Worm (Caenorhabditis elegans) whole organism, young adult: ENCODE data around the gene fbxa-151.
"Not testable (repeated sequence)": the region's sequence is repeated elsewhere in the genome, so short reads cannot be mapped to it uniquely, and the experiment has no call there.

Source experiments
- B0019.2 ChIP-seq: fragments of 200-800 bp; sonication (Bioruptor generic); conservative IDR thresholded peaks from 2 replicates; pipeline ENCODE4 v1.3.6; 2022; ENCODE audit warnings: missing genetic modification reagents, missing genetic modification characterization, missing compliant biosample characterization
- C17E4.6 ChIP-seq: fragments of 200-800 bp; sonication (Bioruptor generic); IDR thresholded peaks from 2 replicates; pipeline ENCODE4 v1.3.6; 2022; ENCODE audit warnings: missing genetic modification reagents, missing genetic modification characterization, missing compliant biosample characterization
- F23B12.7 ChIP-seq: sonication (generic microtip); optimal IDR thresholded peaks from 2 replicates; lab custom pipeline; 2017; ENCODE audit warnings: missing genetic modification characterization, mild to moderate bottlenecking, missing compliant biosample characterization, antibody characterized with exemption, moderate library complexity; ENCODE audit not compliant: insufficient read depth
- F39B2.1 ChIP-seq: fragments of 200-800 bp; sonication (Bioruptor generic); IDR thresholded peaks from 2 replicates; pipeline ENCODE4 v1.3.6; 2022; ENCODE audit warnings: missing genetic modification reagents, missing genetic modification characterization, missing compliant biosample characterization
- T07F8.4 ChIP-seq: sonication (generic microtip); optimal IDR thresholded peaks from 2 replicates; lab custom pipeline; 2016; ENCODE audit warnings: mild to moderate bottlenecking, missing genetic modification characterization, moderate library complexity, missing compliant biosample characterization
- Y53F4B.3 ChIP-seq: fragments of 200-800 bp; sonication (Bioruptor generic); IDR thresholded peaks from 2 replicates; pipeline ENCODE4 v1.3.6; 2022; ENCODE audit warnings: missing genetic modification reagents, missing genetic modification characterization, missing compliant biosample characterization
- ama-1 ChIP-seq, 3 experiments: fragments of 150-350 bp in 1 of 3; sonication (generic microtip) in 2 of 3; optimal IDR thresholded peaks; 2 replicates each; lab custom pipeline; 2014 to 2018; ENCODE audit warnings: missing biosample characterization in 2 of 3, missing genetic modification characterization in 2 of 3, missing genetic modification reagents in 2 of 3
- aptf-3 ChIP-seq: fragments of 200-800 bp; sonication (Bioruptor generic); IDR thresholded peaks from 2 replicates; pipeline ENCODE4 v1.3.6; 2022; ENCODE audit warnings: missing genetic modification characterization, missing compliant biosample characterization
- attf-5 ChIP-seq: fragments of 200-800 bp; sonication (Bioruptor generic); optimal IDR thresholded peaks from 2 replicates; lab custom pipeline; 2018; ENCODE audit warnings: mild to moderate bottlenecking, missing genetic modification characterization, missing compliant biosample characterization
- bed-1 ChIP-seq: fragments of 200-800 bp; sonication (Bioruptor generic); IDR thresholded peaks from 2 replicates; pipeline ENCODE4 v1.3.6; 2022; ENCODE audit warnings: missing genetic modification reagents, missing genetic modification characterization, missing compliant biosample characterization
- cebp-1 ChIP-seq, 2 experiments: fragments of 200-800 bp in 1 of 2; sonication (Bioruptor generic) in 1 of 2; sonication (generic microtip) in 1 of 2; IDR thresholded peaks in 1 of 2; optimal IDR thresholded peaks in 1 of 2; 2 replicates each; pipeline versions ENCODE4 v1.3.6 to Lab custom; 2017 to 2022; ENCODE audit warnings: missing compliant biosample characterization in 2 of 2, missing genetic modification characterization in 2 of 2, mild to moderate bottlenecking in 1 of 2, missing genetic modification reagents in 1 of 2, moderate library complexity in 1 of 2
- ceh-27 ChIP-seq: fragments of 200-800 bp; sonication (Bioruptor generic); optimal IDR thresholded peaks from 2 replicates; lab custom pipeline; 2018; ENCODE audit warnings: mild to moderate bottlenecking, missing genetic modification characterization, moderate library complexity, missing compliant biosample characterization
- ceh-91 ChIP-seq: fragments of 200-800 bp; sonication (Bioruptor generic); IDR thresholded peaks from 2 replicates; pipeline ENCODE4 v1.3.6; 2022; ENCODE audit warnings: missing genetic modification reagents, missing genetic modification characterization, missing compliant biosample characterization
- dpff-1 ChIP-seq: sonication (generic microtip); optimal IDR thresholded peaks from 2 replicates; lab custom pipeline; 2017; ENCODE audit warnings: mild to moderate bottlenecking, missing genetic modification characterization, missing compliant biosample characterization
- egrh-3 ChIP-seq: fragments of 200-800 bp; sonication (Bioruptor generic); IDR thresholded peaks from 2 replicates; pipeline ENCODE4 v1.3.6; 2022; ENCODE audit warnings: missing genetic modification reagents, missing genetic modification characterization, missing compliant biosample characterization
- hmg-1.2 ChIP-seq: fragments of 200-800 bp; sonication (Bioruptor generic); IDR thresholded peaks from 2 replicates; pipeline ENCODE4 v1.3.6; 2022; ENCODE audit warnings: missing genetic modification reagents, missing genetic modification characterization, missing compliant biosample characterization
- hrde-1 ChIP-seq: sonication (generic microtip); optimal IDR thresholded peaks from 2 replicates; lab custom pipeline; 2016; ENCODE audit warnings: missing genetic modification characterization, mild to moderate bottlenecking, missing compliant biosample characterization, moderate library complexity, missing genotype, missing genetic modification reagents, borderline replicate concordance
- let-607 ChIP-seq, 2 experiments: fragments of 200-800 bp in 1 of 2; sonication (Bioruptor generic) in 1 of 2; sonication (generic microtip) in 1 of 2; optimal IDR thresholded peaks; 2 replicates each; lab custom pipeline; 2016 to 2018; ENCODE audit warnings: mild to moderate bottlenecking in 2 of 2, missing compliant biosample characterization in 2 of 2, missing genetic modification characterization in 2 of 2, moderate library complexity in 2 of 2, missing genotype in 1 of 2
- madf-6 ChIP-seq: fragments of 200-800 bp; sonication (Bioruptor generic); IDR thresholded peaks from 2 replicates; pipeline ENCODE4 v1.3.6; 2022; ENCODE audit warnings: missing genetic modification reagents, missing genetic modification characterization, missing compliant biosample characterization
- nhr-179 ChIP-seq: sonication (generic microtip); optimal IDR thresholded peaks from 2 replicates; lab custom pipeline; 2016; ENCODE audit warnings: mild to moderate bottlenecking, missing genetic modification characterization, missing compliant biosample characterization
- nhr-80 ChIP-seq: sonication (generic microtip); optimal IDR thresholded peaks from 2 replicates; lab custom pipeline; 2016; ENCODE audit warnings: missing genetic modification characterization, missing compliant biosample characterization
- sea-2 ChIP-seq: fragments of 200-800 bp; sonication (Bioruptor generic); IDR thresholded peaks from 2 replicates; pipeline ENCODE4 v1.3.6; 2022; ENCODE audit warnings: missing genetic modification characterization, missing compliant biosample characterization
- tbp1 ChIP-seq: fragments of 200-800 bp; sonication (Bioruptor generic); optimal IDR thresholded peaks from 2 replicates; lab custom pipeline; 2018; ENCODE audit warnings: mild to moderate bottlenecking, missing genetic modification characterization, missing compliant biosample characterization
- ztf-18 ChIP-seq: sonication (generic microtip); optimal IDR thresholded peaks from 2 replicates; lab custom pipeline; 2016; ENCODE audit warnings: missing genotype, mild to moderate bottlenecking, missing genetic modification characterization, missing compliant biosample characterization
- ztf-28 ChIP-seq: fragments of 200-800 bp; sonication (Bioruptor generic); IDR thresholded peaks from 2 replicates; pipeline ENCODE4 v1.3.6; 2022; ENCODE audit warnings: missing genetic modification reagents, missing genetic modification characterization, missing compliant biosample characterization

The fbxa-151 gene

ce11 chrIII:1271378-1271926, 4.8 kb upstream of the fbxa-151 start, which contains the start of gene fbxa-31:
Gene fbxa-31 (minus strand): TSS chrIII:1271428.
- TF ChIP-seq cebp-1 (GFP tag; IDR thresholded peaks at IDR 0.05; lab: Robert Waterston, UW) (no peak), cebp-1 (tag; optimal IDR thresholded peaks at IDR 0.05; lab: Kevin White, UChicago) (peak; percentile 23), Y53F4B.3 (GFP tag; lab: Robert Waterston, UW) (no peak), nhr-80 (tag; lab: Kevin White, UChicago) (peak; percentile 45)

- TF ChIP-seq madf-6, result no peak
- TF ChIP-seq nhr-80 (tag; lab: Kevin White, UChicago), result peak; percentile 36
- TF ChIP-seq, all 124 proteins: peak for 1
Measured at ce11 chrIII:1269156-1269555, 2.5 kb upstream of the fbxa-151 start, which contains the start of gene fbxa-32. Gene fbxa-32 (minus strand): TSS chrIII:1269256.

ce11 chrIII:1263692-1264091, 3.0 kb downstream of the fbxa-151 start, which contains the start of gene srz-9:
Gene srz-9 (plus strand): TSS chrIII:1263992.
- not testable (repeated sequence) for TF ChIP-seq ceh-27 (GFP tag; lab: Kevin White, UChicago); ztf-18 (tag; lab: Kevin White, UChicago); F39B2.1 (GFP tag; lab: Robert Waterston, UW)
- TF ChIP-seq, all 124 proteins: peak for 0; not testable (repeated sequence) for 124

ce11 chrIII:1261198-1261597, 5.5 kb downstream of the fbxa-151 start:
- TF ChIP-seq egrh-3 (GFP tag; lab: Robert Waterston, UW) (peak; percentile 20), ceh-91 (GFP tag; lab: Robert Waterston, UW) (peak; percentile 9; the same call in 1 of the 2 replicates), Y53F4B.3 (GFP tag; lab: Robert Waterston, UW) (peak; percentile 93; the same call in 1 of the 2 replicates)

ce11 chrIII:1260304-1260703, 6.4 kb downstream of the fbxa-151 start:
- peak; percentile 98 for TF ChIP-seq egrh-3 (GFP tag; lab: Robert Waterston, UW)

ce11 chrIII:1258358-1258757, 8.3 kb downstream of the fbxa-151 start, which contains the start of gene fbxa-78:
Gene fbxa-78 (minus strand): TSS chrIII:1258458.
- not testable (repeated sequence) for TF ChIP-seq sea-2 (GFP tag; lab: Robert Waterston, UW); B0019.2 (GFP tag; lab: Robert Waterston, UW); dpff-1 (tag; lab: Kevin White, UChicago)

- TF ChIP-seq hrde-1 (tag; lab: Kevin White, UChicago); nhr-179 (tag; lab: Kevin White, UChicago); aptf-3 (GFP tag; lab: Robert Waterston, UW): not testable (repeated sequence)
Measured at ce11 chrIII:1256519-1256918, 10.2 kb downstream of the fbxa-151 start, which contains the start of gene fbxa-208. Gene fbxa-208 (plus strand): TSS chrIII:1256819.

- peak; percentile 99; the same call in 1 of the 2 replicates for TF ChIP-seq Y53F4B.3 (GFP tag; lab: Robert Waterston, UW)
- TF ChIP-seq hmg-1.2 (GFP tag; lab: Robert Waterston, UW), result peak; percentile 3; the same call in 1 of the 2 replicates
- peak; percentile 67; the same call in 1 of the 2 replicates for TF ChIP-seq ztf-28 (GFP tag; lab: Robert Waterston, UW)
- peak; percentile 81 for TF ChIP-seq ceh-91 (GFP tag; lab: Robert Waterston, UW)
- TF ChIP-seq egrh-3 (GFP tag; lab: Robert Waterston, UW), result peak; percentile 100
Measured at ce11 chrIII:1252412-1253207, 14.1 kb downstream of the fbxa-151 start.

ce11 chrIII:1249111-1249583, 17.6 kb downstream of the fbxa-151 start, which contains the start of the genes fbxa-76 and fbxa-77:
Gene fbxa-76 (minus strand): TSS chrIII:1249161.
Gene fbxa-77 (plus strand): TSS chrIII:1249475.
- TF ChIP-seq let-607 (tag; optimal IDR thresholded peaks at IDR 0.05; lab: Kevin White, UChicago) (peak; percentile 19 to 30), bed-1 (GFP tag; lab: Robert Waterston, UW) (no peak), F23B12.7 (tag; lab: Kevin White, UChicago) (peak; percentile 5), attf-5 (GFP tag; lab: Kevin White, UChicago) (peak; percentile 37), cebp-1 (GFP tag; IDR thresholded peaks at IDR 0.05; lab: Robert Waterston, UW) (no peak), cebp-1 (tag; optimal IDR thresholded peaks at IDR 0.05; lab: Kevin White, UChicago) (peak; percentile 19), C17E4.6 (GFP tag; lab: Robert Waterston, UW) (no peak), ama-1 (optimal IDR thresholded peaks at IDR 0.05; lab: Kevin White, UChicago) (no peak), ama-1 (GFP tag; optimal IDR thresholded peaks at IDR 0.05; lab: Kevin White, UChicago) (no peak), hmg-1.2 (GFP tag; lab: Robert Waterston, UW) (peak; percentile 72; the same call in 1 of the 2 replicates), nhr-80 (tag; lab: Kevin White, UChicago) (peak; percentile 73), tbp1 (peak; percentile 7), T07F8.4 (no peak)
